Fruit fly (Drosophila melanogaster) whole organism, embryonic: ENCODE measurements around the gene nuf.

ENCODE experiments used
- Aef1 ChIP-seq: fragments of 200-800 bp; sonication (Bioruptor generic); IDR thresholded peaks from 3 replicates; pipeline ENCODE4 v1.3.6; 2022; ENCODE audit warnings: missing biosample characterization, missing genetic modification characterization
- Atf-2 ChIP-seq: fragments of 200-800 bp; sonication (Bioruptor generic); optimal IDR thresholded peaks from 2 replicates; lab custom pipeline; 2016; ENCODE audit warnings: missing biosample characterization, missing genetic modification characterization
- Bdp1 ChIP-seq: fragments of 200-800 bp; sonication (Bioruptor generic); optimal IDR thresholded peaks from 3 replicates; lab custom pipeline; 2016; ENCODE audit warnings: missing biosample characterization, missing genetic modification characterization
- CG12942 ChIP-seq: fragments of 200-800 bp; sonication (Bioruptor generic); optimal IDR thresholded peaks from 3 replicates; lab custom pipeline; 2016; ENCODE audit warnings: missing biosample characterization, missing genetic modification characterization
- CG13123 ChIP-seq: fragments of 200-800 bp; sonication (Bioruptor generic); optimal IDR thresholded peaks from 2 replicates; lab custom pipeline; 2016; ENCODE audit warnings: missing biosample characterization, missing genetic modification characterization
- CG14014 ChIP-seq: fragments of 200-800 bp; sonication (Bioruptor generic); IDR thresholded peaks from 2 replicates; pipeline ENCODE4 v1.3.6; 2022; ENCODE audit warnings: missing biosample characterization, missing genetic modification characterization
- CG1647 ChIP-seq: fragments of 200-800 bp; sonication (Bioruptor generic); optimal IDR thresholded peaks from 3 replicates; lab custom pipeline; 2016; ENCODE audit warnings: missing biosample characterization, missing genetic modification characterization
- CG17612 ChIP-seq: fragments of 200-800 bp; sonication (Bioruptor generic); IDR thresholded peaks from 2 replicates; pipeline ENCODE4 v1.3.6; 2022; ENCODE audit warnings: missing biosample characterization, missing genetic modification characterization
- CG2120 ChIP-seq: fragments of 200-800 bp; sonication (Bioruptor generic); optimal IDR thresholded peaks from 3 replicates; lab custom pipeline; 2016; ENCODE audit warnings: missing biosample characterization, missing genetic modification characterization
- CG34422 ChIP-seq: fragments of 200-800 bp; sonication (Bioruptor generic); IDR thresholded peaks from 3 replicates; pipeline ENCODE4 v1.3.6; 2022; ENCODE audit warnings: missing biosample characterization, missing genetic modification characterization
- CG3726 ChIP-seq: fragments of 200-800 bp; sonication (Bioruptor generic); IDR thresholded peaks from 3 replicates; pipeline ENCODE4, ENCODE4 v1.3.6; 2022; ENCODE audit warnings: missing biosample characterization, missing genetic modification characterization
- CG42726 ChIP-seq: fragments of 200-800 bp; sonication (Bioruptor generic); IDR thresholded peaks from 2 replicates; pipeline ENCODE4 v1.3.6; 2022; ENCODE audit warnings: missing biosample characterization, missing genetic modification characterization; ENCODE audit not compliant: partially characterized antibody
- CG4282 ChIP-seq: fragments of 200-800 bp; sonication (Bioruptor generic); optimal IDR thresholded peaks from 2 replicates; lab custom pipeline; 2016; ENCODE audit warnings: missing biosample characterization, missing genetic modification characterization
- CG4404 ChIP-seq: fragments of 200-800 bp; sonication (Bioruptor generic); IDR thresholded peaks from 2 replicates; pipeline ENCODE4 v1.3.6; 2022; ENCODE audit warnings: missing biosample characterization, missing genetic modification characterization
- CG4707 ChIP-seq: fragments of 200-800 bp; sonication (Bioruptor generic); optimal IDR thresholded peaks from 2 replicates; lab custom pipeline; 2018; ENCODE audit warnings: missing biosample characterization, mild to moderate bottlenecking, missing genetic modification characterization, moderate library complexity
- CG4820 ChIP-seq: fragments of 200-800 bp; sonication (Bioruptor generic); optimal IDR thresholded peaks from 3 replicates; lab custom pipeline; 2016; ENCODE audit warnings: missing biosample characterization, missing genetic modification characterization
- CG6654 ChIP-seq: fragments of 200-800 bp; sonication (Bioruptor generic); optimal IDR thresholded peaks from 2 replicates; lab custom pipeline; 2017; ENCODE audit warnings: missing biosample characterization, mild to moderate bottlenecking, missing genetic modification characterization
- CG6813 ChIP-seq: fragments of 200-800 bp; sonication (Bioruptor generic); optimal IDR thresholded peaks from 2 replicates; lab custom pipeline; 2017; ENCODE audit warnings: missing biosample characterization, missing genetic modification characterization, mild to moderate bottlenecking, moderate library complexity, missing genetic modification reagents
- CG6854 ChIP-seq: fragments of 200-800 bp; sonication (Bioruptor generic); optimal IDR thresholded peaks from 3 replicates; lab custom pipeline; 2017; ENCODE audit warnings: missing biosample characterization, mild to moderate bottlenecking, missing genetic modification characterization
- CG7987 ChIP-seq: fragments of 200-800 bp; sonication (Bioruptor generic); optimal IDR thresholded peaks from 2 replicates; lab custom pipeline; 2018; ENCODE audit warnings: missing biosample characterization, mild to moderate bottlenecking, missing genetic modification characterization, moderate library complexity
- CG8089 ChIP-seq: fragments of 200-800 bp; sonication (Bioruptor generic); optimal IDR thresholded peaks from 3 replicates; lab custom pipeline; 2016; ENCODE audit warnings: missing biosample characterization, missing genetic modification characterization
- CG8359 ChIP-seq: fragments of 200-800 bp; sonication (Bioruptor generic); optimal IDR thresholded peaks from 2 replicates; lab custom pipeline; 2017; ENCODE audit warnings: missing biosample characterization, mild to moderate bottlenecking, missing genetic modification characterization, borderline replicate concordance
- CG8924 ChIP-seq: fragments of 200-800 bp; optimal IDR thresholded peaks from 3 replicates; lab custom pipeline; 2019; ENCODE audit warnings: missing biosample characterization, mild to moderate bottlenecking, missing genetic modification characterization, moderate library complexity
- CHES-1-like ChIP-seq: fragments of 200-800 bp; sonication (Bioruptor generic); optimal IDR thresholded peaks from 2 replicates; lab custom pipeline; 2016; ENCODE audit warnings: missing biosample characterization, missing genetic modification characterization
- Chrac-16 ChIP-seq: fragments of 200-800 bp; sonication (Bioruptor generic); optimal IDR thresholded peaks from 3 replicates; lab custom pipeline; 2016; ENCODE audit warnings: missing biosample characterization, missing genetic modification characterization
- E2f2 ChIP-seq: fragments of 200-800 bp; sonication (Bioruptor generic); IDR thresholded peaks from 2 replicates; pipeline ENCODE4 v1.3.6; 2022; ENCODE audit warnings: missing biosample characterization, missing genetic modification characterization
- ERR ChIP-seq: fragments of 200-800 bp; sonication (Bioruptor generic); optimal IDR thresholded peaks from 2 replicates; lab custom pipeline; 2016; ENCODE audit warnings: missing biosample characterization, missing genetic modification characterization
- Fer3 ChIP-seq: fragments of 200-800 bp; sonication (Bioruptor generic); optimal IDR thresholded peaks from 2 replicates; lab custom pipeline; 2018; ENCODE audit warnings: missing biosample characterization, mild to moderate bottlenecking, missing genetic modification characterization, moderate library complexity
- GATAe ChIP-seq: fragments of 200-800 bp; sonication (Bioruptor generic); conservative IDR thresholded peaks from 2 replicates; pipeline ENCODE4 v1.3.6; 2022; ENCODE audit warnings: missing biosample characterization, missing genetic modification characterization
- HLH4C ChIP-seq: fragments of 200-800 bp; sonication (Bioruptor generic); IDR thresholded peaks from 3 replicates; pipeline ENCODE4 v1.3.6; 2022; ENCODE audit warnings: missing biosample characterization, missing genetic modification characterization; ENCODE audit not compliant: partially characterized antibody
- Hey ChIP-seq: fragments of 200-800 bp; sonication (Bioruptor generic); optimal IDR thresholded peaks from 3 replicates; lab custom pipeline; 2018; ENCODE audit warnings: missing biosample characterization, mild to moderate bottlenecking, missing genetic modification characterization
- Med ChIP-seq: fragments of 200-800 bp; sonication (Bioruptor generic); peaks from one replicate; lab custom pipeline; 2016; ENCODE audit warnings: missing biosample characterization, missing genetic modification characterization, mild to moderate bottlenecking, inconsistent platforms, moderate library complexity
- Stat92E ChIP-seq, 3 experiments: fragments of >200 bp in 2 of 3; fragments of 200-800 bp in 1 of 3; sonication (Bioruptor generic) in 1 of 3; optimal IDR thresholded peaks; 2 replicates each; lab custom pipeline; 2017 to 2019; ENCODE audit warnings: missing biosample characterization in 3 of 3, missing genetic modification characterization in 3 of 3, mild to moderate bottlenecking in 1 of 3, moderate library complexity in 1 of 3
- Usf ChIP-seq: fragments of 200-800 bp; sonication (Bioruptor generic); optimal IDR thresholded peaks from 2 replicates; lab custom pipeline; 2017; ENCODE audit warnings: missing genotype, missing biosample characterization, missing genetic modification characterization
- bcd ChIP-seq: fragments of 200-800 bp; sonication (Bioruptor generic); optimal IDR thresholded peaks from 2 replicates; lab custom pipeline; 2017; ENCODE audit warnings: missing biosample characterization, mild to moderate bottlenecking, missing genetic modification characterization
- bowl ChIP-seq: fragments of 200-800 bp; sonication (Bioruptor generic); IDR thresholded peaks from 2 replicates; pipeline ENCODE4 v1.3.6; 2022; ENCODE audit warnings: missing biosample characterization, missing genetic modification characterization
- crc ChIP-seq: fragments of 200-800 bp; sonication (Bioruptor generic); optimal IDR thresholded peaks from 2 replicates; lab custom pipeline; 2016; ENCODE audit warnings: missing biosample characterization, missing genetic modification characterization
- danr ChIP-seq: fragments of 200-800 bp; sonication (Bioruptor generic); IDR thresholded peaks from 2 replicates; pipeline ENCODE4 v1.3.6; 2022; ENCODE audit warnings: missing biosample characterization, missing genetic modification characterization
- dmrt99B ChIP-seq: fragments of 200-800 bp; sonication (Bioruptor generic); optimal IDR thresholded peaks from 2 replicates; lab custom pipeline; 2018; ENCODE audit warnings: missing biosample characterization, mild to moderate bottlenecking, missing genetic modification characterization, moderate library complexity
- kni ChIP-seq: fragments of 200-800 bp; sonication (Bioruptor generic); optimal IDR thresholded peaks from 3 replicates; lab custom pipeline; 2017; ENCODE audit warnings: mild to moderate bottlenecking, missing biosample characterization, missing genetic modification reagents, missing genetic modification characterization
- nau ChIP-seq: fragments of 200-800 bp; sonication (Bioruptor generic); optimal IDR thresholded peaks from 3 replicates; lab custom pipeline; 2017; ENCODE audit warnings: missing biosample characterization, mild to moderate bottlenecking, missing genetic modification characterization, missing genetic modification reagents
- nom ChIP-seq: fragments of 200-800 bp; sonication (Bioruptor generic); optimal IDR thresholded peaks from 2 replicates; lab custom pipeline; 2017; ENCODE audit warnings: missing biosample characterization, missing genetic modification characterization, mild to moderate bottlenecking, moderate library complexity, missing genetic modification reagents
- pita ChIP-seq: fragments of 200-800 bp; sonication (Bioruptor generic); optimal IDR thresholded peaks from 2 replicates; lab custom pipeline; 2017; ENCODE audit warnings: missing biosample characterization, mild to moderate bottlenecking, missing genetic modification characterization
- sr ChIP-seq: fragments of 200-800 bp; sonication (Bioruptor generic); IDR thresholded peaks from 3 replicates; pipeline ENCODE4 v1.3.6; 2022; ENCODE audit warnings: missing biosample characterization, missing genetic modification characterization
- sug ChIP-seq: fragments of 200-800 bp; optimal IDR thresholded peaks from 2 replicates; lab custom pipeline; 2019; ENCODE audit warnings: missing biosample characterization, mild to moderate bottlenecking, missing genetic modification characterization, moderate library complexity
- tap ChIP-seq: fragments of 200-800 bp; optimal IDR thresholded peaks from 3 replicates; lab custom pipeline; 2019; ENCODE audit warnings: missing biosample characterization, mild to moderate bottlenecking, missing genetic modification characterization, moderate library complexity
- tll ChIP-seq, 2 experiments: fragments of 200-800 bp in 1 of 2; fragments of >200 bp in 1 of 2; sonication (Bioruptor generic) in 1 of 2; optimal IDR thresholded peaks; 2 replicates each; lab custom pipeline; 2017 to 2019; ENCODE audit warnings: missing biosample characterization in 2 of 2, missing genetic modification characterization in 2 of 2, mild to moderate bottlenecking in 1 of 2, moderate library complexity in 1 of 2
- tup ChIP-seq: fragments of 200-800 bp; sonication (Bioruptor generic); optimal IDR thresholded peaks from 2 replicates; lab custom pipeline; 2016; ENCODE audit warnings: missing biosample characterization, mild to moderate bottlenecking, missing genetic modification characterization, moderate library complexity
- wdn ChIP-seq: fragments of 200-800 bp; sonication (Bioruptor generic); IDR thresholded peaks from 2 replicates; pipeline ENCODE4 v1.3.6; 2022; ENCODE audit warnings: missing biosample characterization, missing genetic modification characterization
- wor ChIP-seq: fragments of 200-800 bp; sonication (Bioruptor generic); IDR thresholded peaks from 2 replicates; pipeline ENCODE4 v1.3.6; 2022; ENCODE audit warnings: missing biosample characterization, missing genetic modification characterization
- yki ChIP-seq: fragments of >200 bp; optimal IDR thresholded peaks from 3 replicates; lab custom pipeline; 2018
- zfh1 ChIP-seq: fragments of 200-800 bp; sonication (Bioruptor generic); IDR thresholded peaks from 3 replicates; pipeline ENCODE4 v1.3.6; 2022; ENCODE audit warnings: missing biosample characterization, missing genetic modification characterization

The nuf gene

DNA sequence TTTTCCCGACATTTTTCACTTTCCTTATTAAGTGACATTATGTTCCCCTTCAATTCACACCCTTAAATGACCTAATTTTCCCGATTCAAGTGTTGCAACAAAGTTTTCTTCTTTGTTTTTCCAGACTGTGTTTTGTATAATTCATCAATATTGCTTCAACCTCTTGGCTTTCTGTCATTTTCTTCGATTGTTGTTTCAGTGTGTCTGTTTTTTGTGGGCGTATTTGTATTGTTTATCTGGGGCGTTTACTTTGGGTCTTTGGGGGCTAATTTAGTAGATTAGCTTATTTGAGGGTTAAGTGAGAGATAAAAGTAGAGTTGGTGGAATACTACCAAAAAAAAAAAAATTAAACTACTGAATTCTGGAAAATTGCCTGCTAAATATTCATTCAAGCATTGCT lies 5.0 kb downstream of the nuf start (continued):
- TF ChIP-seq tap (tag; lab: Kevin White, UChicago), result peak; percentile 40
- TF ChIP-seq danr (GFP tag; lab: Robert Waterston, UW), result no peak
- TF ChIP-seq HLH4C (GFP tag; lab: Robert Waterston, UW), result no peak
- TF ChIP-seq tup (GFP tag; lab: Kevin White, UChicago), result peak; percentile 17
- no peak for TF ChIP-seq CG17612 (GFP tag; lab: Robert Waterston, UW)
- no peak for TF ChIP-seq nom (GFP tag; lab: Kevin White, UChicago)
- no peak for TF ChIP-seq CG42726 (GFP tag; lab: Robert Waterston, UW)
- TF ChIP-seq ERR, result no peak
- TF ChIP-seq CG12942 (GFP tag; lab: Kevin White, UChicago), result no peak
- TF ChIP-seq CG7987 (GFP tag; lab: Kevin White, UChicago), result peak; percentile 65
- no peak for TF ChIP-seq Aef1
- TF ChIP-seq dmrt99B (tag; lab: Kevin White, UChicago), result peak; percentile 38
- TF ChIP-seq kni (GFP tag; lab: Kevin White, UChicago), result peak; percentile 53
- no peak for TF ChIP-seq bowl
- no peak for TF ChIP-seq CG6654 (GFP tag; lab: Kevin White, UChicago)
- TF ChIP-seq CG6813 (GFP tag; lab: Kevin White, UChicago), result peak; percentile 49
- TF ChIP-seq CG4404 (GFP tag; lab: Robert Waterston, UW), result no peak
- no peak for TF ChIP-seq Bdp1 (GFP tag; lab: Kevin White, UChicago)
- TF ChIP-seq pita (GFP tag; lab: Kevin White, UChicago), result no peak
- TF ChIP-seq wor (GFP tag; lab: Robert Waterston, UW), result no peak
- TF ChIP-seq zfh1, result no peak
- no peak for TF ChIP-seq Hey (tag; lab: Kevin White, UChicago)
- no peak for TF ChIP-seq crc (GFP tag; lab: Kevin White, UChicago)
- TF ChIP-seq CG8924 (tag; lab: Kevin White, UChicago), result peak; percentile 47
- peak; percentile 76; the same call in 2 of the 3 replicates for TF ChIP-seq sr (GFP tag; lab: Robert Waterston, UW)
- TF ChIP-seq Atf-2 (GFP tag; lab: Kevin White, UChicago), result no peak
- peak; percentile 72 for TF ChIP-seq CG4707 (GFP tag; lab: Kevin White, UChicago)
- TF ChIP-seq CG4820 (GFP tag; lab: Kevin White, UChicago), result no peak
- no peak for TF ChIP-seq CG8089 (GFP tag; lab: Kevin White, UChicago)
- no peak for TF ChIP-seq bcd (GFP tag; lab: Kevin White, UChicago)
- no peak for TF ChIP-seq CG8359 (GFP tag; lab: Kevin White, UChicago)
- TF ChIP-seq CG2120 (GFP tag; lab: Kevin White, UChicago), result no peak
- TF ChIP-seq wdn, result no peak
- TF ChIP-seq E2f2 (GFP tag; lab: Robert Waterston, UW), result no peak
- TF ChIP-seq nau (GFP tag; lab: Kevin White, UChicago), result peak; percentile 58
- TF ChIP-seq sug, result peak; percentile 47
- TF ChIP-seq Usf, result no peak
- TF ChIP-seq CG6854 (GFP tag; lab: Kevin White, UChicago), result no peak
- no peak for TF ChIP-seq CG1647 (GFP tag; lab: Kevin White, UChicago)
- no peak for TF ChIP-seq CG34422
- peak; percentile 37; the same call in 1 of the 2 replicates for TF ChIP-seq CG14014 (GFP tag; lab: Robert Waterston, UW)
- TF ChIP-seq Med (GFP tag; lab: Kevin White, UChicago), result peak; percentile 70
- TF ChIP-seq GATAe (GFP tag; lab: Robert Waterston, UW), result no peak
- no peak for TF ChIP-seq CG3726 (GFP tag; lab: Robert Waterston, UW)
- no peak for TF ChIP-seq yki (lab: Kevin White, UChicago)
- no peak for TF ChIP-seq Chrac-16
- TF ChIP-seq CHES-1-like (GFP tag; lab: Kevin White, UChicago), result peak; percentile 30
- TF ChIP-seq tll (GFP tag; optimal IDR thresholded peaks at IDR 0.05; lab: Kevin White, UChicago), result no peak
- no peak for TF ChIP-seq CG4282
- TF ChIP-seq Fer3 (tag; lab: Kevin White, UChicago), result peak; percentile 52
- TF ChIP-seq CG13123, result peak; percentile 36
- no peak for TF ChIP-seq Stat92E (GFP tag; optimal IDR thresholded peaks at IDR 0.05; lab: Kevin White, UChicago)
